Worm (Caenorhabditis elegans): Measurements from ENCODE around the gene eat-2.

eat-2 gene

ce11 chrII:14171558-14171957, at the start of gene eat-2:
Gene eat-2 (minus strand): TSS chrII:14171658.
- TF ChIP-seq C16A3.4 (tag; optimal IDR thresholded peaks at IDR 0.05): no peak
- no peak for TF ChIP-seq unc-62 (GFP tag; optimal IDR thresholded peaks at IDR 0.05)
- TF ChIP-seq lir-3 (tag; optimal IDR thresholded peaks at IDR 0.05; ENCODE audit: poor library complexity): no peak
- no peak for TF ChIP-seq nhr-71 (tag; optimal IDR thresholded peaks at IDR 0.05)

ce11 chrII:14218142-14218541, 46.7 kb upstream of the eat-2 start:
- TF ChIP-seq ceh-63 (GFP tag; optimal IDR thresholded peaks at IDR 0.05): no peak

- TF ChIP-seq snpc-4 (tag; optimal IDR thresholded peaks at IDR 0.05) (no peak), lir-3 (tag; optimal IDR thresholded peaks at IDR 0.05; ENCODE audit: poor library complexity) (no peak), ceh-63 (GFP tag; optimal IDR thresholded peaks at IDR 0.05) (no peak), isw-1 (GFP tag; IDR thresholded peaks at IDR 0.05) (no peak), fos-1 (tag; optimal IDR thresholded peaks at IDR 0.05) (no peak), elt-2 (tag; optimal IDR thresholded peaks at IDR 0.05) (no peak), unc-86 (tag; optimal IDR thresholded peaks at IDR 0.05) (no peak), C34B4.2 (tag; optimal IDR thresholded peaks at IDR 0.05) (no peak), mep-1 (tag; optimal IDR thresholded peaks at IDR 0.05) (no peak)
Measured at ce11 chrII:14214109-14214508, 42.7 kb upstream of the eat-2 start, which contains the start of gene Y48B6A.10. Gene Y48B6A.10 (plus strand): TSS chrII:14214409.

ce11 chrII:14211118-14211517, 39.7 kb upstream of the eat-2 start, which contains the start of gene hot-7:
Gene hot-7 (plus strand): TSS chrII:14211418.
- TF ChIP-seq unc-86 (tag; optimal IDR thresholded peaks at IDR 0.05): no peak
- TF ChIP-seq snu-23 (GFP tag; optimal IDR thresholded peaks at IDR 0.05): no peak
- TF ChIP-seq dpl-1 (GFP tag; optimal IDR thresholded peaks at IDR 0.05): no peak
- TF ChIP-seq xbp-1 (tag; optimal IDR thresholded peaks at IDR 0.05): no peak
- TF ChIP-seq nhr-20 (tag; optimal IDR thresholded peaks at IDR 0.05): no peak
- no peak for TF ChIP-seq mef-2 (tag; optimal IDR thresholded peaks at IDR 0.05)
- no peak for TF ChIP-seq fkh-4 (tag; optimal IDR thresholded peaks at IDR 0.05; ENCODE audit: borderline replicate concordance)
- TF ChIP-seq fkh-8 (tag; optimal IDR thresholded peaks at IDR 0.05): no peak
- no peak for TF ChIP-seq isw-1 (GFP tag; IDR thresholded peaks at IDR 0.05)
- TF ChIP-seq fkh-10 (GFP tag; optimal IDR thresholded peaks at IDR 0.05): no peak
- TF ChIP-seq swsn-7 (tag; optimal IDR thresholded peaks at IDR 0.05): no peak
- no peak for TF ChIP-seq grh-1 (GFP tag; IDR thresholded peaks at IDR 0.05)
- no peak for TF ChIP-seq alr-1 (tag; optimal IDR thresholded peaks at IDR 0.05; ENCODE audit: borderline replicate concordance)
- no peak for TF ChIP-seq sox-4 (tag; optimal IDR thresholded peaks at IDR 0.05)
- no peak for TF ChIP-seq nhr-12 (tag; optimal IDR thresholded peaks at IDR 0.05)

- TF ChIP-seq sup-37 (GFP tag; optimal IDR thresholded peaks at IDR 0.05) (no peak), elt-2 (tag; optimal IDR thresholded peaks at IDR 0.05) (no peak), nhr-84 (tag; optimal IDR thresholded peaks at IDR 0.05) (no peak), elt-3 (tag; optimal IDR thresholded peaks at IDR 0.05) (no peak), lin-39 (tag; optimal IDR thresholded peaks at IDR 0.05) (no peak), sox-4 (tag; optimal IDR thresholded peaks at IDR 0.05) (no peak), egl-27 (tag; optimal IDR thresholded peaks at IDR 0.05) (no peak), nhr-76 (tag; optimal IDR thresholded peaks at IDR 0.05) (no peak), lin-35 (GFP tag; optimal IDR thresholded peaks at IDR 0.05) (no peak), mef-2 (tag; optimal IDR thresholded peaks at IDR 0.05) (no peak), efl-1 (optimal IDR thresholded peaks at IDR 0.05) (no peak), efl-1 (GFP tag; optimal IDR thresholded peaks at IDR 0.05 in 1 of 2) (no peak), lir-3 (tag; optimal IDR thresholded peaks at IDR 0.05; ENCODE audit: poor library complexity) (no peak), hlh-4 (tag; optimal IDR thresholded peaks at IDR 0.05) (no peak), C34B4.2 (tag; optimal IDR thresholded peaks at IDR 0.05) (no peak), mdl-1 (tag; optimal IDR thresholded peaks at IDR 0.05) (no peak), efl-3 (GFP tag; optimal IDR thresholded peaks at IDR 0.05) (no peak), lin-14 (GFP tag; optimal IDR thresholded peaks at IDR 0.05) (no peak), tlp-1 (tag; optimal IDR thresholded peaks at IDR 0.05) (no peak), aly-2 (tag; optimal IDR thresholded peaks at IDR 0.05) (no peak)
Measured at ce11 chrII:14206211-14206610, 34.8 kb upstream of the eat-2 start.

Data from whole organism, L1 larva.